Worm (Caenorhabditis elegans): ENCODE measurements around the gene piga-1.

piga-1 gene

ce11 chrII:8661539-8661938 lies at the start of gene piga-1, which contains the start of gene eif-2Bepsilon:
TSS of gene piga-1 (minus strand) at chrII:8661712.
TSS of gene eif-2Bepsilon (plus strand) at chrII:8661869.
- TF ChIP-seq atf-7 (tag; optimal IDR thresholded peaks at IDR 0.05) (no peak), cebp-1 (GFP tag; IDR thresholded peaks at IDR 0.05) (peak; percentile 53; the same call in 1 of the 2 replicates), cebp-1 (tag; optimal IDR thresholded peaks at IDR 0.05) (peak; percentile 78), pha-4 (tag; optimal IDR thresholded peaks at IDR 0.05) (no peak), mcd-1 (GFP tag; IDR thresholded peaks at IDR 0.05) (peak; percentile 63), attf-5 (GFP tag; optimal IDR thresholded peaks at IDR 0.05) (peak; percentile 48), F23B12.7 (tag; optimal IDR thresholded peaks at IDR 0.05; ENCODE audit: insufficient read depth) (peak; percentile 44)

ce11 chrII:8710317-8710716 lies 48.8 kb upstream of the piga-1 start, which contains the start of gene srg-15:
TSS of gene srg-15 (minus strand) at chrII:8710417.
- TF ChIP-seq snpc-1.1 (tag; optimal IDR thresholded peaks at IDR 0.05; ENCODE audit: insufficient read depth) (no peak), pha-4 (tag; optimal IDR thresholded peaks at IDR 0.05) (no peak), ztf-22 (GFP tag; optimal IDR thresholded peaks at IDR 0.05) (no peak), hlh-12 (tag; optimal IDR thresholded peaks at IDR 0.05) (no peak), atf-7 (tag; optimal IDR thresholded peaks at IDR 0.05) (no peak), dpl-1 (GFP tag; optimal IDR thresholded peaks at IDR 0.05) (no peak), lin-26 (GFP tag; IDR thresholded peaks at IDR 0.05) (no peak), nfya-2 (GFP tag; IDR thresholded peaks at IDR 0.05) (no peak), pbrm-1 (GFP tag; IDR thresholded peaks at IDR 0.05) (no peak), T26A5.8 (tag; optimal IDR thresholded peaks at IDR 0.05) (no peak), ztf-18 (tag; optimal IDR thresholded peaks at IDR 0.05) (no peak), hmg-1.2 (GFP tag; IDR thresholded peaks at IDR 0.05) (no peak), akir-1 (GFP tag; optimal IDR thresholded peaks at IDR 0.05) (no peak), mcd-1 (GFP tag; IDR thresholded peaks at IDR 0.05) (no peak), ZK185.1 (tag; optimal IDR thresholded peaks at IDR 0.05; ENCODE audit: poor library complexity, severe bottlenecking) (no peak)

ce11 chrII:8707024-8707423 lies 45.5 kb upstream of the piga-1 start, which contains the start of gene cup-16:
TSS of gene cup-16 (plus strand) at chrII:8707155.
- TF ChIP-seq lin-26 (GFP tag; IDR thresholded peaks at IDR 0.05) (no peak), him-1 (tag; optimal IDR thresholded peaks at IDR 0.05) (no peak), ztf-25 (GFP tag; IDR thresholded peaks at IDR 0.05) (no peak), F23B12.7 (tag; optimal IDR thresholded peaks at IDR 0.05; ENCODE audit: insufficient read depth) (no peak), somi-1 (GFP tag; optimal IDR thresholded peaks at IDR 0.05) (peak; percentile 49)

- TF ChIP-seq madf-6 (GFP tag; IDR thresholded peaks at IDR 0.05) (no peak), lin-26 (GFP tag; IDR thresholded peaks at IDR 0.05) (no peak), B0019.2 (GFP tag; conservative IDR thresholded peaks at IDR 0.05) (no peak), lag-1 (GFP tag; IDR thresholded peaks at IDR 0.05) (no peak), nhr-80 (tag; optimal IDR thresholded peaks at IDR 0.05) (peak; percentile 16), T26A5.8 (tag; optimal IDR thresholded peaks at IDR 0.05) (no peak), bed-1 (GFP tag; IDR thresholded peaks at IDR 0.05) (no peak), hsf-1 (GFP tag; IDR thresholded peaks at IDR 0.05) (no peak)
Observed at ce11 chrII:8704413-8704874, 42.9 kb upstream of the piga-1 start, which contains the start of gene prx-5. TSS of gene prx-5 (plus strand) at chrII:8704824.

ce11 chrII:8703729-8704128 lies 42.2 kb upstream of the piga-1 start, which contains the start of gene ceh-7:
TSS of gene ceh-7 (minus strand) at chrII:8703829.
- TF ChIP-seq mxl-1 (tag; optimal IDR thresholded peaks at IDR 0.05) (no peak), ztf-26 (tag; optimal IDR thresholded peaks at IDR 0.05) (no peak), lin-40 (tag; optimal IDR thresholded peaks at IDR 0.05) (no peak), madf-8 (GFP tag; conservative IDR thresholded peaks at IDR 0.05) (no peak), B0035.1 (tag; optimal IDR thresholded peaks at IDR 0.05) (no peak), rcor-1 (GFP tag; IDR thresholded peaks at IDR 0.05) (no peak), repo-1 (tag; optimal IDR thresholded peaks at IDR 0.05) (no peak)
